Fruit fly (Drosophila melanogaster): ENCODE measurements around the gene muc.
A peak's percentile ranks its signal among the peaks of the same experiment; 100 is the strongest.

Gene muc

DNA sequence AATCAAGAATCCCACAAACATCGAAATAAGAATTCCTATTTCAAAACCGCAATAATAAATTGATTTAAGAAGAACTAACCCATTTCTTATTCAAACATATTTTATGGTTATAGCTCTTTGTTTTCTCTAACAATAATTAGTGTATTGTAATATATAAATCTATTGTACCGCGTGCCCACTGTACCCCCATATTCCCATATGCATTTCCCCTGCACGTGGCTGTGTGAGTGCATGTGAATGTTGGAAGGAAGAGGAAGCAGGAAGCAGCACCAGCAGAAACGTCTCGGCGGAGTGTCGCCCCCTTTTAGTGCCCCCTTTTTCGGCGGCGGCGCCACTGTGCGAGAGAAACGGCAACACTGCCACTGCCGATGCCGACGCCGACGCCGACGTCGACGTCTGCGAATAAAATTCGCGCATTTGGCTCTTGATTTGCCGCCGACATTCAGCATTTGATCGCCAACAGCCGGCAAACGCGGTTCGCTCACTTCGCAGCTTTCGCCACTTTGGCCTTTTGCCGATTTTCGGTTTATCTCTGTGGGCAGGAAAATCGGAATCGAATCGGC, 3.3 kb upstream of the muc start (continued):
- TF ChIP-seq Sry-δ (GFP tag; optimal IDR thresholded peaks at IDR 0.05) (no peak), kah (GFP tag; optimal IDR thresholded peaks at IDR 0.05) (no peak), CG4854 (GFP tag; optimal IDR thresholded peaks at IDR 0.05) (no peak), gcm (GFP tag; optimal IDR thresholded peaks at IDR 0.05) (peak; percentile 74), CG5953 (GFP tag; IDR thresholded peaks at IDR 0.05) (0 out of 2 replicates have a peak, but pooled peaks have one; percentile 17), tna (GFP tag; IDR thresholded peaks at IDR 0.05; ENCODE audit: partially characterized antibody) (no peak), CG31388 (GFP tag; optimal IDR thresholded peaks at IDR 0.05) (no peak), Elba2 (GFP tag; optimal IDR thresholded peaks at IDR 0.05) (no peak), ranshi (GFP tag; IDR thresholded peaks at IDR 0.05) (peak; percentile 65), Xbp1 (GFP tag; optimal IDR thresholded peaks at IDR 0.05) (peak; percentile 32), Nf-YC (tag; optimal IDR thresholded peaks at IDR 0.05) (no peak), Vsx1 (GFP tag; optimal IDR thresholded peaks at IDR 0.05) (no peak), zen2 (GFP tag; IDR thresholded peaks at IDR 0.05; ENCODE audit: partially characterized antibody) (no peak), knrl (GFP tag; IDR thresholded peaks at IDR 0.05; ENCODE audit: partially characterized antibody) (no peak), Xrp1 (GFP tag; IDR thresholded peaks at IDR 0.05) (peak; percentile 33; the same call in 1 of the 2 replicates), sqz (GFP tag; optimal IDR thresholded peaks at IDR 0.05) (no peak), Asciz (GFP tag; optimal IDR thresholded peaks at IDR 0.05) (no peak), ind (GFP tag; optimal IDR thresholded peaks at IDR 0.05) (peak; percentile 50), CG30020 (tag; optimal IDR thresholded peaks at IDR 0.05) (no peak), CoRest (tag; optimal IDR thresholded peaks at IDR 0.05) (no peak), CG6854 (GFP tag; optimal IDR thresholded peaks at IDR 0.05) (no peak), croc (GFP tag; conservative IDR thresholded peaks at IDR 0.05) (no peak), Dad (GFP tag; optimal IDR thresholded peaks at IDR 0.05) (peak; percentile 27), sisA (GFP tag; IDR thresholded peaks at IDR 0.05) (peak; percentile 53), CG18764 (GFP tag; optimal IDR thresholded peaks at IDR 0.05) (no peak), Gug (GFP tag; IDR thresholded peaks at IDR 0.05) (peak; percentile 55; the same call in 1 of the 4 replicates), tup (GFP tag; optimal IDR thresholded peaks at IDR 0.05) (peak; percentile 8), D19B (GFP tag; optimal IDR thresholded peaks at IDR 0.05) (no peak), aop (GFP tag; IDR thresholded peaks at IDR 0.05) (peak; percentile 35; the same call in 1 of the 2 replicates), slp2 (GFP tag; optimal IDR thresholded peaks at IDR 0.05) (no peak), Gsc (GFP tag; IDR thresholded peaks at IDR 0.05) (no peak), E2f1 (GFP tag; IDR thresholded peaks at IDR 0.05) (0 out of 2 replicates have a peak, but pooled peaks have one; percentile 30), grau (tag; optimal IDR thresholded peaks at IDR 0.05) (peak; percentile 89), CG5245 (GFP tag; optimal IDR thresholded peaks at IDR 0.05) (no peak), CG17912 (GFP tag; optimal IDR thresholded peaks at IDR 0.05) (no peak), Opbp (GFP tag; IDR thresholded peaks at IDR 0.05; ENCODE audit: partially characterized antibody) (no peak), wor (GFP tag; IDR thresholded peaks at IDR 0.05) (no peak), gt (GFP tag; IDR thresholded peaks at IDR 0.05) (no peak), H15 (GFP tag; IDR thresholded peaks at IDR 0.05) (no peak), CG10321 (GFP tag; IDR thresholded peaks at IDR 0.05) (peak; percentile 20; the same call in 1 of the 2 replicates), CG13123 (GFP tag; optimal IDR thresholded peaks at IDR 0.05) (no peak), tx (GFP tag; optimal IDR thresholded peaks at IDR 0.05) (no peak), CG7928 (GFP tag; optimal IDR thresholded peaks at IDR 0.05) (no peak), D (optimal IDR thresholded peaks at IDR 0.05) (no peak), D (GFP tag; optimal IDR thresholded peaks at IDR 0.05) (no peak), cato (GFP tag; optimal IDR thresholded peaks at IDR 0.05; ENCODE audit: borderline replicate concordance) (no peak), dysf (GFP tag; IDR thresholded peaks at IDR 0.05) (peak; percentile 52; the same call in 2 of the 3 replicates), pfk (GFP tag; optimal IDR thresholded peaks at IDR 0.05) (no peak), CG8359 (GFP tag; optimal IDR thresholded peaks at IDR 0.05; ENCODE audit: borderline replicate concordance) (no peak), CG3163 (GFP tag; optimal IDR thresholded peaks at IDR 0.05) (no peak), CG17186 (GFP tag; optimal IDR thresholded peaks at IDR 0.05) (no peak)

All from whole organism, embryonic.